Worm (Caenorhabditis elegans) whole organism, late embryonic: ENCODE data around the gene C02E7.6.
A peak's percentile ranks its signal among the peaks of the same experiment; 100 is the strongest.
"Not testable (repeated sequence)": the region's sequence is repeated elsewhere in the genome, so short reads cannot be mapped to it uniquely, and the experiment has no call there.

Experiments used
- C08G9.2 ChIP-seq: sonication (generic microtip); optimal IDR thresholded peaks from 2 replicates; lab custom pipeline; 2016; ENCODE audit warnings: mild to moderate bottlenecking, missing genetic modification characterization, moderate library complexity, missing compliant biosample characterization
- K02D7.2 ChIP-seq: sonication (generic microtip); optimal IDR thresholded peaks from 2 replicates; lab custom pipeline; 2017; ENCODE audit warnings: mild to moderate bottlenecking, missing genetic modification characterization, missing compliant biosample characterization
- K09A11.1 ChIP-seq: sonication (generic microtip); optimal IDR thresholded peaks from 2 replicates; lab custom pipeline; 2017; ENCODE audit warnings: antibody characterized with exemption, mild to moderate bottlenecking, missing genetic modification characterization, missing compliant biosample characterization; ENCODE audit not compliant: insufficient read depth
- T23F11.4 ChIP-seq: fragments of 200-800 bp; sonication (Bioruptor generic); optimal IDR thresholded peaks from 2 replicates; lab custom pipeline; 2018; ENCODE audit warnings: mild to moderate bottlenecking, missing genetic modification characterization, missing compliant biosample characterization
- Y22D7AL.16 ChIP-seq: sonication (generic microtip); optimal IDR thresholded peaks from 2 replicates; lab custom pipeline; 2016; ENCODE audit warnings: missing genetic modification characterization, missing compliant biosample characterization
- ahr-1 ChIP-seq: sonication (generic microtip); optimal IDR thresholded peaks from 2 replicates; lab custom pipeline; 2016; ENCODE audit warnings: missing genetic modification characterization, missing compliant biosample characterization
- ceh-14 ChIP-seq: sonication (generic microtip); optimal IDR thresholded peaks from 2 replicates; lab custom pipeline; 2016; ENCODE audit warnings: missing genotype, missing genetic modification characterization, missing compliant biosample characterization
- ceh-18 ChIP-seq: sonication (generic microtip); optimal IDR thresholded peaks from 2 replicates; lab custom pipeline; 2016; ENCODE audit warnings: missing genetic modification characterization, missing compliant biosample characterization
- ceh-2 ChIP-seq: sonication (generic microtip); optimal IDR thresholded peaks from 2 replicates; lab custom pipeline; 2016; ENCODE audit warnings: missing genotype, missing genetic modification characterization, missing compliant biosample characterization
- ceh-24 ChIP-seq: sonication (generic microtip); optimal IDR thresholded peaks from 2 replicates; lab custom pipeline; 2016; ENCODE audit warnings: mild to moderate bottlenecking, missing genetic modification characterization, missing compliant biosample characterization
- ceh-31 ChIP-seq: sonication (generic microtip); optimal IDR thresholded peaks from 2 replicates; lab custom pipeline; 2016; ENCODE audit warnings: missing genetic modification characterization, missing compliant biosample characterization
- ceh-34 ChIP-seq: sonication (generic microtip); optimal IDR thresholded peaks from 2 replicates; lab custom pipeline; 2016; ENCODE audit warnings: mild to moderate bottlenecking, missing genetic modification characterization, missing compliant biosample characterization
- ceh-6 ChIP-seq: fragments of 200-800 bp; sonication (Bioruptor generic); optimal IDR thresholded peaks from 2 replicates; lab custom pipeline; 2018; ENCODE audit warnings: mild to moderate bottlenecking, missing genetic modification characterization, missing compliant biosample characterization
- ceh-9 ChIP-seq: sonication (generic microtip); optimal IDR thresholded peaks from 2 replicates; lab custom pipeline; 2016; ENCODE audit warnings: mild to moderate bottlenecking, missing genetic modification characterization, inconsistent platforms, missing compliant biosample characterization
- che-1 ChIP-seq: sonication (generic microtip); optimal IDR thresholded peaks from 2 replicates; lab custom pipeline; 2016; ENCODE audit warnings: mild to moderate bottlenecking, missing genetic modification characterization, missing compliant biosample characterization
- dmd-4 ChIP-seq: sonication (generic microtip); optimal IDR thresholded peaks from 2 replicates; lab custom pipeline; 2016; ENCODE audit warnings: borderline replicate concordance, missing genetic modification characterization, missing compliant biosample characterization
- elt-2 ChIP-seq: sonication (generic microtip); optimal IDR thresholded peaks from 2 replicates; lab custom pipeline; 2016; ENCODE audit warnings: missing genetic modification reagents, missing genetic modification characterization, missing compliant biosample characterization
- ets-4 ChIP-seq: sonication (generic microtip); optimal IDR thresholded peaks from 2 replicates; lab custom pipeline; 2016; ENCODE audit warnings: missing genetic modification characterization, missing compliant biosample characterization
- fkh-10 ChIP-seq: fragments of 150-350 bp; optimal IDR thresholded peaks from 2 replicates; lab custom pipeline; 2014; ENCODE audit warnings: missing biosample characterization, missing genetic modification reagents, missing genetic modification characterization
- hlh-15 ChIP-seq: sonication (generic microtip); optimal IDR thresholded peaks from 2 replicates; lab custom pipeline; 2016; ENCODE audit warnings: missing genetic modification characterization, missing compliant biosample characterization
- hlh-6 ChIP-seq: sonication (generic microtip); optimal IDR thresholded peaks from 2 replicates; lab custom pipeline; 2016; ENCODE audit warnings: missing genotype, missing genetic modification characterization, missing compliant biosample characterization
- lim-6 ChIP-seq: sonication (generic microtip); optimal IDR thresholded peaks from 2 replicates; lab custom pipeline; 2016; ENCODE audit warnings: missing genetic modification characterization, missing compliant biosample characterization
- madf-2 ChIP-seq: sonication (generic microtip); optimal IDR thresholded peaks from 2 replicates; lab custom pipeline; 2017; ENCODE audit warnings: missing genetic modification characterization, missing compliant biosample characterization
- nfya-1 ChIP-seq: sonication (generic microtip); optimal IDR thresholded peaks from 2 replicates; lab custom pipeline; 2017; ENCODE audit warnings: missing genetic modification characterization, mild to moderate bottlenecking, missing compliant biosample characterization, antibody characterized with exemption, moderate library complexity
- nhr-11 ChIP-seq: fragments of 150-350 bp; optimal IDR thresholded peaks from 2 replicates; lab custom pipeline; 2014; ENCODE audit warnings: missing biosample characterization, missing genetic modification characterization
- npax-4 ChIP-seq: sonication (generic microtip); optimal IDR thresholded peaks from 2 replicates; lab custom pipeline; 2016; ENCODE audit warnings: missing genetic modification characterization, missing compliant biosample characterization
- odd-2 ChIP-seq: sonication (generic microtip); optimal IDR thresholded peaks from 2 replicates; lab custom pipeline; 2017; ENCODE audit warnings: antibody characterized with exemption, mild to moderate bottlenecking, missing genetic modification characterization, missing compliant biosample characterization
- pat-9 ChIP-seq: fragments of 200-800 bp; sonication (Bioruptor generic); optimal IDR thresholded peaks from 2 replicates; lab custom pipeline; 2018; ENCODE audit warnings: mild to moderate bottlenecking, missing genetic modification characterization, moderate library complexity, missing compliant biosample characterization
- pha-2 ChIP-seq: sonication (generic microtip); optimal IDR thresholded peaks from 2 replicates; lab custom pipeline; 2017; ENCODE audit warnings: mild to moderate bottlenecking, missing genetic modification characterization, missing compliant biosample characterization
- pha-4 ChIP-seq: fragments of 150-350 bp; optimal IDR thresholded peaks from 2 replicates; lab custom pipeline; 2018; ENCODE audit warnings: missing biosample characterization, missing genetic modification reagents, missing genetic modification characterization
- pros-1 ChIP-seq: fragments of 150-350 bp; optimal IDR thresholded peaks from 2 replicates; lab custom pipeline; 2014; ENCODE audit warnings: missing biosample characterization, missing genetic modification reagents, missing genetic modification characterization
- ref-2 ChIP-seq: sonication (generic microtip); optimal IDR thresholded peaks from 2 replicates; lab custom pipeline; 2016; ENCODE audit warnings: missing genetic modification characterization, missing compliant biosample characterization
- rnt-1 ChIP-seq: sonication (generic microtip); optimal IDR thresholded peaks from 2 replicates; lab custom pipeline; 2016; ENCODE audit warnings: missing genetic modification characterization, missing compliant biosample characterization
- sdc-2 ChIP-seq: sonication (generic microtip); optimal IDR thresholded peaks from 2 replicates; lab custom pipeline; 2016; ENCODE audit warnings: missing genotype, missing genetic modification characterization, missing compliant biosample characterization
- sox-4 ChIP-seq: sonication (generic microtip); optimal IDR thresholded peaks from 2 replicates; lab custom pipeline; 2017; ENCODE audit warnings: mild to moderate bottlenecking, missing genetic modification characterization, inconsistent platforms, missing compliant biosample characterization
- tbx-7 ChIP-seq: sonication (generic microtip); optimal IDR thresholded peaks from 2 replicates; lab custom pipeline; 2016; ENCODE audit warnings: missing genotype, missing genetic modification characterization, missing compliant biosample characterization
- ttx-3 ChIP-seq: sonication (generic microtip); optimal IDR thresholded peaks from 2 replicates; lab custom pipeline; 2016; ENCODE audit warnings: missing genetic modification reagents, missing genetic modification characterization, missing compliant biosample characterization
- unc-3 ChIP-seq, 2 experiments: fragments of 200-800 bp in 1 of 2; sonication (Bioruptor generic) in 1 of 2; sonication (generic microtip) in 1 of 2; conservative IDR thresholded peaks in 1 of 2; optimal IDR thresholded peaks in 1 of 2; 2 replicates each; pipeline versions ENCODE4 v1.3.6 to Lab custom; 2016 to 2022; ENCODE audit warnings: missing compliant biosample characterization in 2 of 2, missing genetic modification characterization in 2 of 2, missing genetic modification reagents in 1 of 2
- unc-42 ChIP-seq: sonication (generic microtip); optimal IDR thresholded peaks from 2 replicates; lab custom pipeline; 2016; ENCODE audit warnings: missing genotype, missing genetic modification characterization, missing compliant biosample characterization
- ztf-16 ChIP-seq: sonication (generic microtip); optimal IDR thresholded peaks from 2 replicates; lab custom pipeline; 2017; ENCODE audit warnings: missing genetic modification characterization, missing compliant biosample characterization

The C02E7.6 gene

DNA sequence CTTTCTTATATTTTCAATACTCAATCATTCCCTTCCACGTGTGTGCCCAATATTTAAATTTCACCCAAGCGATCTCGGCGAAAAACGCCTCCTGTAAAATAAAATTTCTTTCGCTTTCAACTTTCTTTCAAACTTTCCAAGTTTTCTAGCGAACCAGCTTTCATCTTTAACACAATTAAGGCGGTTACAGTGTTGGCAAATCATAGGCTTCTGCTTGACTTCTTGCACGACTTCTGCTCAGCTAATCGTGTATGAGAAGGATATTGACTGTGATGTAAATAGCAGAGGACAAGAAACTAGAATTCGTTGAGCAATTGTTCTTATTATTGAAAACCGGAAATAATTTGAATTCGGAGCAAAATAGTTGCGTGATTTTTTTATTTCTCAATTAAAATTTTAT is 27.7 kb upstream of the C02E7.6 start:
- TF ChIP-seq ceh-34 (tag; lab: Kevin White, UChicago) (no peak), tbx-7 (tag; lab: Kevin White, UChicago) (no peak), Y22D7AL.16 (tag; lab: Kevin White, UChicago) (no peak)

DNA sequence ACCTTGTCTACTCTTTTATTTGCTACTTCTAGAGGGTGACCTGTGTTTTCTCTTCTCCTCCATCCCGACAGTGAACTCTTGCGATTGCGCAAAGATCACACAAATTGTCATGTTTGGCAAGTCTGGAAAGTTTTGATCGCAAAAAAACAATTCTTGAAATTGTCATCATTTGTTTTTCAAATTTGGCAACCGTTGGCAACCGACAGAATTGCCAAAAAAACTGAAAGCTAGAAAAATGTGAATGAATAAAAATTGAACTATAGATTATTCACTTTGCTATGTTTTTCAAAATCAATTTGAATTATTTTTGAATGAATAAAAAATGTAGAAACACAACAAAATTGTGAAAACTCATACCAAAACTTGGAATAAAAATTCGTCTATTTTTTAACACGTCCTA is 24.0 kb upstream of the C02E7.6 start, which contains the start of gene ugt-11:
TSS of gene ugt-11 (minus strand) at position 101 of the 400 bp plus-strand sequence.
- TF ChIP-seq Y22D7AL.16 (tag; lab: Kevin White, UChicago), result no peak
- TF ChIP-seq ztf-16 (tag; lab: Kevin White, UChicago), result no peak
- no peak for TF ChIP-seq hlh-15 (tag; lab: Kevin White, UChicago)
- no peak for TF ChIP-seq dmd-4

DNA sequence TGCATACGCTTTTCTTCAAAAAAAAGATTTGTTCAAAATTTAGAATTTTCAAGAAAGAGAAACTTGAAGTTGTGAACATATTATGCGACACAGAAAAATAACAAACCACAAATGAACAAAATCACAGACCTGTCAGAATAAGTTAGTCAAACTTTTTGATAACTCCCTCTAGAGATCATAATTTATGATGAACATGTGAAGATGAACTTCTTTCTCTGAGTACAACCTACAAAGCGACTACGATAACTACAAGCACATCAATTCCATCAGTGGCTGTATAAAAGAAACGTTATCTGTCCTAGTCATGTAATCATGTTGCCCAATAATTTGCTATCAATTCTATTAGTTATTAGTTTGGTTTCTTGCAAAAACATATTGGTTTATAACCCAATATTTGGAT is 23.3 kb upstream of the C02E7.6 start, which contains the start of gene ugt-9:
TSS of gene ugt-9 (plus strand) at position 305 of the 400 bp plus-strand sequence.
- TF ChIP-seq elt-2 (tag; lab: Kevin White, UChicago) (peak; percentile 62), sox-4 (tag; lab: Kevin White, UChicago) (no peak)
- TF ChIP-seq, all 69 proteins: peak for 1

DNA sequence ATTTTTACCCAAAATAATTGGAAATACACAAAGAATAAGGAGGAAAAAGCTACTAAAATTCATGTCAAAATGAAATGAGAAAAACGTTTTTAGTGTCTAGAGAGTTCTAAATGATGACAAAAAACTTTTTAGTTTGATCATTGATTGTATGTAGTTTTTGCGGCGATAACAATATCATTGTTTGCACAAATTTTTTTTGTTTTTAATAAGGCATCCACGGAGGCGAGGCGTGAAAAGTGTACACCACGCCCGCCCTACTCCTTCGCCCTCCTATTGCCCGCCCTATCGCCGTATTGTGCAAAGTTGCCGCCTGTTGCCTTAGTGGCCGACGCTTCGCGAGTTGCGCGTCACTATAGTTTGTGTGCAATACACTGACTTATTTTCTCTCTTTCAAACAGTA is 19.0 kb upstream of the C02E7.6 start, which contains the start of gene ugt-10:
TSS of gene ugt-10 (minus strand) at position 101 of the 400 bp plus-strand sequence.
- not testable (repeated sequence) for TF ChIP-seq unc-3 (GFP tag; conservative IDR thresholded peaks at IDR 0.05; lab: Robert Waterston, UW); unc-3 (tag; optimal IDR thresholded peaks at IDR 0.05; lab: Kevin White, UChicago); ceh-31 (tag; lab: Kevin White, UChicago); pat-9 (tag; lab: Kevin White, UChicago)

DNA sequence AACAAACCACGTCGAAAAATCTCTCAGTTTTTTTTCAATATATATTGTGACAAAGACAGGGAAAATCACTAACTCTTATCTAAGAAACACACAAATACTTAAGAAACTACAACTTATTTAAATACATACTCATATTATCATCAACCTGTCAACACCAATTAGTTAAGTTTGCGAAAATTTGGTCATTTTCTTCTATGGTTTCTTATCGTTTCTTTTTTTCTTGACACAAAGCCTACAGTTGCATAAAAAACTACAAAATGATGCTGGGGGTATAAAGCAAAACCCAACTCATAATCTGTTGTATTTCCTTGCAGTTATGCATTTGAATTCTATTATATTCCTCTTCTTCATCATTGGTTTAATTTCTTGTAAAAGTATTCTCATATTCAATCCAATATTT is 17.9 kb upstream of the C02E7.6 start, which contains the start of gene ugt-67:
TSS of gene ugt-67 (plus strand) at position 301 of the 400 bp plus-strand sequence.
- no peak for TF ChIP-seq ztf-16 (tag; lab: Kevin White, UChicago)
- no peak for TF ChIP-seq fkh-10 (GFP tag; lab: Kevin White, UChicago)
- no peak for TF ChIP-seq rnt-1
- TF ChIP-seq unc-42 (tag; lab: Kevin White, UChicago), result no peak
- no peak for TF ChIP-seq nhr-11 (tag; lab: Kevin White, UChicago)
- no peak for TF ChIP-seq pros-1 (tag; lab: Kevin White, UChicago)
- no peak for TF ChIP-seq npax-4
- no peak for TF ChIP-seq ets-4 (tag; lab: Kevin White, UChicago)
- TF ChIP-seq ceh-9 (tag; lab: Kevin White, UChicago), result no peak
- TF ChIP-seq lim-6 (tag; lab: Kevin White, UChicago), result no peak
- no peak for TF ChIP-seq che-1 (tag; lab: Kevin White, UChicago)
- no peak for TF ChIP-seq sox-4 (tag; lab: Kevin White, UChicago)
- TF ChIP-seq sdc-2 (tag; lab: Kevin White, UChicago), result no peak
- no peak for TF ChIP-seq ahr-1
- no peak for TF ChIP-seq ceh-2 (tag; lab: Kevin White, UChicago)
- TF ChIP-seq ceh-14, result no peak
- TF ChIP-seq C08G9.2, result no peak
- no peak for TF ChIP-seq K09A11.1 (tag; lab: Kevin White, UChicago)
- no peak for TF ChIP-seq elt-2 (tag; lab: Kevin White, UChicago)

DNA sequence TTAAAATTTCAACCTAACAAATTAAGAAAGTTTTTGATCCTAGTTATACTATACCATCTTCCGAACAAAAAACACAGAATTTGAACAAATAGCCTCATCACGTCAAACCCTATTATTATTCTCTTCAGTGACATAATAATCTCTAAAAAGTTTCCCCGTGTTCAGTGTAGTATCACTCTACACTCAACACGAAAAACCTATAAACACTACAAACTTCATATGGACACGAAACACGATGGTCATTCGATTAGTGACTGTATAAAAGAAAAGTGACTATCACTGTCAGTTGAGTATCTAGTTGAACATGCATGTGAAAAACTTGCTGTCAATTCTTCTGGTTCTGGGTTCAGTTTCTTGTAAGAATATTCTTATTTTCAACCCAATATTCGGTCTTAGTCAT is 15.3 kb upstream of the C02E7.6 start, which contains the start of gene ugt-8:
TSS of gene ugt-8 (plus strand) at position 235 of the 400 bp plus-strand sequence.
- TF ChIP-seq ceh-31 (tag; lab: Kevin White, UChicago) (no peak), ttx-3 (tag; lab: Kevin White, UChicago) (no peak), K02D7.2 (no peak), T23F11.4 (no peak), ref-2 (no peak), ceh-6 (GFP tag; lab: Kevin White, UChicago) (no peak), unc-3 (GFP tag; conservative IDR thresholded peaks at IDR 0.05; lab: Robert Waterston, UW) (no peak), unc-3 (tag; optimal IDR thresholded peaks at IDR 0.05; lab: Kevin White, UChicago) (no peak), pha-4 (no peak), ceh-24 (tag; lab: Kevin White, UChicago) (no peak), hlh-6 (tag; lab: Kevin White, UChicago) (no peak), odd-2 (no peak), pha-2 (no peak), ceh-18 (tag; lab: Kevin White, UChicago) (no peak), sdc-2 (tag; lab: Kevin White, UChicago) (no peak), madf-2 (no peak), K09A11.1 (tag; lab: Kevin White, UChicago) (no peak), ceh-34 (tag; lab: Kevin White, UChicago) (no peak), nfya-1 (tag; lab: Kevin White, UChicago) (no peak), ahr-1 (no peak)
